Fruit fly (Drosophila melanogaster) whole organism, embryonic: Measurements from ENCODE around the gene lab.

ENCODE experiments used
- CG10321 ChIP-seq: fragments of 200-800 bp; sonication (Bioruptor generic); IDR thresholded peaks from 2 replicates; pipeline ENCODE4 v1.3.6; 2022; ENCODE audit warnings: missing biosample characterization, missing genetic modification characterization
- CG10979 ChIP-seq: fragments of 200-800 bp; sonication (Bioruptor generic); optimal IDR thresholded peaks from 2 replicates; lab custom pipeline; 2018; ENCODE audit warnings: missing biosample characterization, mild to moderate bottlenecking, missing genetic modification characterization, moderate library complexity
- CG1233 ChIP-seq: fragments of 200-800 bp; sonication (Bioruptor generic); optimal IDR thresholded peaks from 4 replicates; lab custom pipeline; 2018; ENCODE audit warnings: missing biosample characterization, mild to moderate bottlenecking, missing genetic modification characterization
- CG12391 ChIP-seq: fragments of 200-800 bp; sonication (Bioruptor generic); optimal IDR thresholded peaks from 3 replicates; lab custom pipeline; 2018; ENCODE audit warnings: missing biosample characterization, mild to moderate bottlenecking, missing genetic modification characterization, moderate library complexity
- CG14014 ChIP-seq: fragments of 200-800 bp; sonication (Bioruptor generic); IDR thresholded peaks from 2 replicates; pipeline ENCODE4 v1.3.6; 2022; ENCODE audit warnings: missing biosample characterization, missing genetic modification characterization
- CG1603 ChIP-seq: fragments of 200-800 bp; sonication (Bioruptor generic); optimal IDR thresholded peaks from 2 replicates; lab custom pipeline; 2019; ENCODE audit warnings: missing biosample characterization, mild to moderate bottlenecking, missing genetic modification characterization, moderate library complexity
- CG17361 ChIP-seq: fragments of 200-800 bp; sonication (Bioruptor generic); IDR thresholded peaks from 3 replicates; pipeline ENCODE4 v1.3.6; 2022; ENCODE audit warnings: missing biosample characterization, missing genetic modification characterization
- CG17385 ChIP-seq: fragments of 200-800 bp; sonication (Bioruptor generic); optimal IDR thresholded peaks from 3 replicates; lab custom pipeline; 2018; ENCODE audit warnings: missing biosample characterization, mild to moderate bottlenecking, missing genetic modification characterization
- CG17912 ChIP-seq: fragments of 200-800 bp; sonication (Bioruptor generic); optimal IDR thresholded peaks from 2 replicates; lab custom pipeline; 2018; ENCODE audit warnings: missing biosample characterization, mild to moderate bottlenecking, missing genetic modification characterization
- CG30403 ChIP-seq: fragments of 200-800 bp; sonication (Bioruptor generic); optimal IDR thresholded peaks from 3 replicates; lab custom pipeline; 2016; ENCODE audit warnings: missing biosample characterization, missing genetic modification characterization
- CG33557 ChIP-seq: fragments of 200-800 bp; sonication (Bioruptor generic); optimal IDR thresholded peaks from 2 replicates; lab custom pipeline; 2019; ENCODE audit warnings: missing biosample characterization, mild to moderate bottlenecking, missing genetic modification characterization, moderate library complexity
- CG34422 ChIP-seq: fragments of 200-800 bp; sonication (Bioruptor generic); IDR thresholded peaks from 3 replicates; pipeline ENCODE4 v1.3.6; 2022; ENCODE audit warnings: missing biosample characterization, missing genetic modification characterization
- CG4360 ChIP-seq: fragments of 200-800 bp; sonication (Bioruptor generic); IDR thresholded peaks from 2 replicates; pipeline ENCODE4 v1.3.6; 2022; ENCODE audit warnings: missing biosample characterization, missing genetic modification characterization
- CG4424 ChIP-seq: fragments of 200-800 bp; sonication (Bioruptor generic); optimal IDR thresholded peaks from 3 replicates; lab custom pipeline; 2016; ENCODE audit warnings: missing biosample characterization, missing genetic modification characterization
- CG4617 ChIP-seq: fragments of 200-800 bp; sonication (Bioruptor generic); optimal IDR thresholded peaks from 3 replicates; lab custom pipeline; 2016; ENCODE audit warnings: missing biosample characterization, missing genetic modification characterization, borderline replicate concordance
- CG4820 ChIP-seq: fragments of 200-800 bp; sonication (Bioruptor generic); optimal IDR thresholded peaks from 3 replicates; lab custom pipeline; 2016; ENCODE audit warnings: missing biosample characterization, missing genetic modification characterization
- CG5180 ChIP-seq: fragments of 200-800 bp; sonication (Bioruptor generic); optimal IDR thresholded peaks from 3 replicates; lab custom pipeline; 2017; ENCODE audit warnings: missing biosample characterization, missing genetic modification characterization, mild to moderate bottlenecking, moderate library complexity, missing genetic modification reagents
- CG8290 ChIP-seq, 3 experiments: fragments of 200-800 bp; sonication (Bioruptor generic); optimal IDR thresholded peaks; 2 replicates each; lab custom pipeline; 2016 to 2019; ENCODE audit warnings: missing biosample characterization in 3 of 3, missing genetic modification characterization in 3 of 3, mild to moderate bottlenecking in 2 of 3, moderate library complexity in 1 of 3
- CG8765 ChIP-seq: fragments of 200-800 bp; sonication (Bioruptor generic); IDR thresholded peaks from 2 replicates; pipeline ENCODE4 v1.3.6; 2022; ENCODE audit warnings: missing biosample characterization, missing genetic modification characterization
- CTCF ChIP-seq: fragments of 200-800 bp; sonication (Bioruptor generic); optimal IDR thresholded peaks from 2 replicates; lab custom pipeline; 2017; ENCODE audit warnings: missing biosample characterization, mild to moderate bottlenecking, missing genetic modification characterization, moderate library complexity
- Dad ChIP-seq: fragments of 200-800 bp; sonication (Bioruptor generic); optimal IDR thresholded peaks from 3 replicates; lab custom pipeline; 2016; ENCODE audit warnings: missing biosample characterization, missing genetic modification characterization
- Hsf ChIP-seq: fragments of 200-800 bp; sonication (Bioruptor generic); optimal IDR thresholded peaks from 3 replicates; lab custom pipeline; 2016; ENCODE audit warnings: missing biosample characterization, missing genetic modification characterization
- Med ChIP-seq: fragments of 200-800 bp; sonication (Bioruptor generic); peaks from one replicate; lab custom pipeline; 2016; ENCODE audit warnings: missing biosample characterization, missing genetic modification characterization, mild to moderate bottlenecking, inconsistent platforms, moderate library complexity
- NK7.1 ChIP-seq: fragments of 200-800 bp; sonication (Bioruptor generic); optimal IDR thresholded peaks from 3 replicates; lab custom pipeline; 2016; ENCODE audit warnings: missing biosample characterization, missing genetic modification characterization
- Ravus ChIP-seq: fragments of 200-800 bp; sonication (Bioruptor generic); IDR thresholded peaks from 2 replicates; pipeline ENCODE4 v1.3.6; 2022; ENCODE audit warnings: missing biosample characterization, missing genetic modification characterization
- Sin3A ChIP-seq: fragments of >200 bp; optimal IDR thresholded peaks from 2 replicates; lab custom pipeline; 2018
- Six4 ChIP-seq: fragments of 200-800 bp; sonication (Bioruptor generic); optimal IDR thresholded peaks from 2 replicates; lab custom pipeline; 2016; ENCODE audit warnings: missing biosample characterization, missing genetic modification characterization
- Spps ChIP-seq: fragments of 200-800 bp; sonication (Bioruptor generic); optimal IDR thresholded peaks from 2 replicates; lab custom pipeline; 2018; ENCODE audit warnings: missing biosample characterization, mild to moderate bottlenecking, missing genetic modification characterization
- Stat92E ChIP-seq, 3 experiments: fragments of >200 bp in 2 of 3; fragments of 200-800 bp in 1 of 3; sonication (Bioruptor generic) in 1 of 3; optimal IDR thresholded peaks; 2 replicates each; lab custom pipeline; 2017 to 2019; ENCODE audit warnings: missing biosample characterization in 3 of 3, missing genetic modification characterization in 3 of 3, mild to moderate bottlenecking in 1 of 3, moderate library complexity in 1 of 3
- bsh ChIP-seq, 2 experiments: fragments of 200-800 bp; sonication (Bioruptor generic); optimal IDR thresholded peaks; 2 replicates each; lab custom pipeline; 2017 to 2018; ENCODE audit warnings: mild to moderate bottlenecking in 2 of 2, missing biosample characterization in 2 of 2, missing genetic modification characterization in 2 of 2, moderate library complexity in 1 of 2
- cg ChIP-seq: fragments of 200-800 bp; sonication (Bioruptor generic); optimal IDR thresholded peaks from 3 replicates; lab custom pipeline; 2019; ENCODE audit warnings: missing biosample characterization, mild to moderate bottlenecking, missing genetic modification characterization, moderate library complexity
- chif ChIP-seq, 2 experiments: fragments of 200-800 bp; sonication (Bioruptor generic); optimal IDR thresholded peaks; 3 replicates each; lab custom pipeline; 2016; ENCODE audit warnings: missing biosample characterization in 2 of 2, missing genetic modification characterization in 2 of 2
- crol ChIP-seq: fragments of 200-800 bp; sonication (Bioruptor generic); IDR thresholded peaks from 2 replicates; pipeline ENCODE4 v1.3.6; 2022; ENCODE audit warnings: missing biosample characterization, missing genetic modification characterization
- dmrt11E ChIP-seq: fragments of 200-800 bp; sonication (Bioruptor generic); optimal IDR thresholded peaks from 3 replicates; lab custom pipeline; 2018; ENCODE audit warnings: missing biosample characterization, mild to moderate bottlenecking, missing genetic modification characterization, moderate library complexity
- dmrt99B ChIP-seq: fragments of 200-800 bp; sonication (Bioruptor generic); optimal IDR thresholded peaks from 2 replicates; lab custom pipeline; 2018; ENCODE audit warnings: missing biosample characterization, mild to moderate bottlenecking, missing genetic modification characterization, moderate library complexity
- dysf ChIP-seq: fragments of 200-800 bp; sonication (Bioruptor generic); IDR thresholded peaks from 3 replicates; pipeline ENCODE4 v1.3.6; 2022; ENCODE audit warnings: missing biosample characterization, missing genetic modification characterization
- esg ChIP-seq: fragments of 200-800 bp; sonication (Bioruptor generic); conservative IDR thresholded peaks from 2 replicates; pipeline ENCODE4 v1.3.6; 2022; ENCODE audit warnings: missing biosample characterization, missing genetic modification characterization
- gem ChIP-seq: fragments of 200-800 bp; sonication (Bioruptor generic); optimal IDR thresholded peaks from 2 replicates; lab custom pipeline; 2019; ENCODE audit warnings: missing biosample characterization, mild to moderate bottlenecking, missing genetic modification characterization, moderate library complexity
- gro ChIP-seq: fragments of 200-800 bp; sonication (Bioruptor generic); optimal IDR thresholded peaks from 2 replicates; lab custom pipeline; 2016; ENCODE audit warnings: missing biosample characterization, missing genetic modification characterization
- hth ChIP-seq: fragments of >200 bp; optimal IDR thresholded peaks from 2 replicates; lab custom pipeline; 2017; ENCODE audit warnings: inconsistent platforms
- mirr ChIP-seq: fragments of 200-800 bp; sonication (Bioruptor generic); optimal IDR thresholded peaks from 3 replicates; lab custom pipeline; 2018; ENCODE audit warnings: missing biosample characterization, mild to moderate bottlenecking, missing genetic modification characterization
- nmo ChIP-seq: fragments of 200-800 bp; sonication (Bioruptor generic); optimal IDR thresholded peaks from 2 replicates; lab custom pipeline; 2018; ENCODE audit warnings: missing biosample characterization, mild to moderate bottlenecking, missing genetic modification characterization, moderate library complexity
- pum ChIP-seq: fragments of 200-800 bp; sonication (Bioruptor generic); optimal IDR thresholded peaks from 2 replicates; lab custom pipeline; 2016; ENCODE audit warnings: missing biosample characterization, missing genetic modification characterization
- sd ChIP-seq: fragments of 200-800 bp; sonication (Bioruptor generic); optimal IDR thresholded peaks from 3 replicates; lab custom pipeline; 2018; ENCODE audit warnings: missing biosample characterization, mild to moderate bottlenecking, missing genetic modification characterization, moderate library complexity
- ssp ChIP-seq: fragments of 200-800 bp; sonication (Bioruptor generic); IDR thresholded peaks from 2 replicates; pipeline ENCODE4 v1.3.6; 2022; ENCODE audit warnings: missing biosample characterization, missing genetic modification characterization
- tin ChIP-seq: fragments of 200-800 bp; sonication (Bioruptor generic); optimal IDR thresholded peaks from 3 replicates; lab custom pipeline; 2016; ENCODE audit warnings: missing biosample characterization, missing genetic modification characterization
- trem ChIP-seq: fragments of 200-800 bp; optimal IDR thresholded peaks from 3 replicates; lab custom pipeline; 2019; ENCODE audit warnings: missing biosample characterization, mild to moderate bottlenecking, missing genetic modification characterization, moderate library complexity
- vnd ChIP-seq: fragments of 200-800 bp; sonication (Bioruptor generic); IDR thresholded peaks from 3 replicates; pipeline ENCODE4 v1.3.6; 2022; ENCODE audit warnings: missing biosample characterization, missing genetic modification characterization; ENCODE audit not compliant: partially characterized antibody
- vvl ChIP-seq: fragments of 200-800 bp; sonication (Bioruptor generic); IDR thresholded peaks from 2 replicates; pipeline ENCODE4 v1.3.6; 2022; ENCODE audit warnings: missing biosample characterization, missing genetic modification characterization
- wek ChIP-seq: fragments of 200-800 bp; sonication (Bioruptor generic); optimal IDR thresholded peaks from 3 replicates; lab custom pipeline; 2018; ENCODE audit warnings: missing biosample characterization, mild to moderate bottlenecking, missing genetic modification characterization, moderate library complexity
- zfh2 ChIP-seq: fragments of 200-800 bp; sonication (Bioruptor generic); optimal IDR thresholded peaks from 2 replicates; lab custom pipeline; 2016; ENCODE audit warnings: missing biosample characterization, missing genetic modification characterization

lab gene

dm6 chr3R:6674548-6674947 lies 3.8 kb downstream of the lab start (continued):
- TF ChIP-seq tin (GFP tag; lab: Kevin White, UChicago) = peak; percentile 4
- no peak for TF ChIP-seq esg (GFP tag; lab: Robert Waterston, UW)
- TF ChIP-seq Ravus (GFP tag; lab: Robert Waterston, UW) = no peak
- TF ChIP-seq nmo = peak; percentile 39
- peak; percentile 23 for TF ChIP-seq trem (tag; lab: Kevin White, UChicago)
- TF ChIP-seq CG14014 (GFP tag; lab: Robert Waterston, UW) = no peak
- TF ChIP-seq crol = 0 out of 2 replicates have a peak, but pooled peaks have one; percentile 31
- no peak for TF ChIP-seq CG30403 (GFP tag; lab: Kevin White, UChicago)
- TF ChIP-seq gem (tag; lab: Kevin White, UChicago) = peak; percentile 62
- TF ChIP-seq CG34422 (GFP tag; lab: Robert Waterston, UW) = 0 out of 3 replicates have a peak, but pooled peaks have one; percentile 31
- no peak for TF ChIP-seq ssp (GFP tag; lab: Robert Waterston, UW)
- no peak for TF ChIP-seq NK7.1
- TF ChIP-seq CG5180 (GFP tag; lab: Kevin White, UChicago) = peak; percentile 14
- TF ChIP-seq CG12391 (tag; lab: Kevin White, UChicago) = peak; percentile 25
- TF ChIP-seq vnd (GFP tag; lab: Robert Waterston, UW) = no peak
- no peak for TF ChIP-seq CG4360 (GFP tag; lab: Robert Waterston, UW)
- TF ChIP-seq bsh (GFP tag; optimal IDR thresholded peaks at IDR 0.05; lab: Kevin White, UChicago) = peak in 1 of 2 experiments; percentile 72
- TF ChIP-seq CG4820 (GFP tag; lab: Kevin White, UChicago) = peak; percentile 31
- no peak for TF ChIP-seq hth
- no peak for TF ChIP-seq Stat92E (GFP tag; optimal IDR thresholded peaks at IDR 0.05; lab: Kevin White, UChicago)
- no peak for TF ChIP-seq mirr (GFP tag; lab: Kevin White, UChicago)
- TF ChIP-seq CG17361 (GFP tag; lab: Robert Waterston, UW) = peak; percentile 50; the same call in 1 of the 3 replicates
- TF ChIP-seq CG4617 (GFP tag; lab: Kevin White, UChicago) = no peak
- TF ChIP-seq CTCF (GFP tag; lab: Kevin White, UChicago) = no peak
- TF ChIP-seq dmrt11E (tag; lab: Kevin White, UChicago) = peak; percentile 71
- TF ChIP-seq Sin3A = no peak
- TF ChIP-seq CG8765 (GFP tag; lab: Robert Waterston, UW) = no peak
- peak; percentile 9 for TF ChIP-seq Six4
- no peak for TF ChIP-seq Hsf (GFP tag; lab: Kevin White, UChicago)
- no peak for TF ChIP-seq CG1233 (GFP tag; lab: Kevin White, UChicago)
- peak in 1 of 2 experiments; percentile 42 for TF ChIP-seq chif (GFP tag; optimal IDR thresholded peaks at IDR 0.05; lab: Kevin White, UChicago)
- no peak for TF ChIP-seq dmrt99B (tag; lab: Kevin White, UChicago)
- no peak for TF ChIP-seq Dad
- peak; percentile 54 for TF ChIP-seq Spps (tag; lab: Kevin White, UChicago)
- no peak for TF ChIP-seq zfh2 (GFP tag; lab: Kevin White, UChicago)
- TF ChIP-seq vvl (GFP tag; lab: Robert Waterston, UW) = no peak
- TF ChIP-seq Med (GFP tag; lab: Kevin White, UChicago) = peak; percentile 51
- TF ChIP-seq CG17385 (GFP tag; lab: Kevin White, UChicago) = no peak
- no peak for TF ChIP-seq pum
- no peak for TF ChIP-seq wek (GFP tag; lab: Kevin White, UChicago)
- peak; percentile 1 for TF ChIP-seq CG33557 (GFP tag; lab: Kevin White, UChicago)
- peak; percentile 69 for TF ChIP-seq CG10979 (tag; lab: Kevin White, UChicago)
- no peak for TF ChIP-seq cg (GFP tag; lab: Kevin White, UChicago)
- no peak for TF ChIP-seq CG17912 (GFP tag; lab: Kevin White, UChicago)
- peak; percentile 25 for TF ChIP-seq CG4424 (GFP tag; lab: Kevin White, UChicago)
- no peak for TF ChIP-seq gro (GFP tag; lab: Kevin White, UChicago)
- TF ChIP-seq CG1603 = no peak
- TF ChIP-seq sd = no peak
- no peak for TF ChIP-seq CG8290 (GFP tag; optimal IDR thresholded peaks at IDR 0.05; lab: Kevin White, UChicago)
- no peak for TF ChIP-seq CG8290 (tag; optimal IDR thresholded peaks at IDR 0.05; lab: Kevin White, UChicago)
- no peak for TF ChIP-seq CG10321 (GFP tag; lab: Robert Waterston, UW)
- 0 out of 3 replicates have a peak, but pooled peaks have one; percentile 11 for TF ChIP-seq dysf (GFP tag; lab: Robert Waterston, UW)
